Worm (Caenorhabditis elegans): ENCODE results near the gene sphk-1.

Gene sphk-1

ce11 chrII:8701619-8702350 is at the start of gene sphk-1:
Gene sphk-1 (minus strand): TSS chrII:8701669.
- no peak for TF ChIP-seq let-607 (tag; optimal IDR thresholded peaks at IDR 0.05)
- no peak for TF ChIP-seq snpc-1.3 (tag; optimal IDR thresholded peaks at IDR 0.05; ENCODE audit: insufficient read depth)
- no peak for TF ChIP-seq ztf-3 (GFP tag; optimal IDR thresholded peaks at IDR 0.05)
- no peak for TF ChIP-seq ceh-91 (GFP tag; IDR thresholded peaks at IDR 0.05)
- TF ChIP-seq lir-1 (GFP tag; conservative IDR thresholded peaks at IDR 0.05), result no peak
- TF ChIP-seq rcor-1 (GFP tag; IDR thresholded peaks at IDR 0.05), result no peak
- no peak for TF ChIP-seq mcd-1 (GFP tag; IDR thresholded peaks at IDR 0.05)

- TF ChIP-seq K11D2.4 (GFP tag; IDR thresholded peaks at IDR 0.05) (no peak), rpc-1 (optimal IDR thresholded peaks at IDR 0.05) (no peak), rpc-1 (tag; optimal IDR thresholded peaks at IDR 0.05) (no peak), nfyb-1 (GFP tag; IDR thresholded peaks at IDR 0.05) (no peak), C06A6.2 (GFP tag; conservative IDR thresholded peaks at IDR 0.05) (no peak), snpc-1.1 (tag; optimal IDR thresholded peaks at IDR 0.05; ENCODE audit: insufficient read depth) (no peak), Y95B8A.8 (GFP tag; IDR thresholded peaks at IDR 0.05) (no peak), B0019.2 (GFP tag; conservative IDR thresholded peaks at IDR 0.05) (no peak), ztf-22 (GFP tag; optimal IDR thresholded peaks at IDR 0.05) (no peak), ceh-79 (tag; optimal IDR thresholded peaks at IDR 0.05) (no peak), F49E8.2 (tag; optimal IDR thresholded peaks at IDR 0.05; ENCODE audit: insufficient read depth) (no peak)
Observed at ce11 chrII:8751042-8751441, 49.6 kb upstream of the sphk-1 start.

- TF ChIP-seq lin-35 (GFP tag; optimal IDR thresholded peaks at IDR 0.05) (no peak), dox-1 (GFP tag; IDR thresholded peaks at IDR 0.05) (no peak), hrde-1 (tag; optimal IDR thresholded peaks at IDR 0.05; ENCODE audit: borderline replicate concordance) (no peak)
Observed at ce11 chrII:8750056-8750455, 48.6 kb upstream of the sphk-1 start.

ce11 chrII:8749084-8749483 is 47.6 kb upstream of the sphk-1 start:
- no peak for TF ChIP-seq aptf-3 (GFP tag; IDR thresholded peaks at IDR 0.05)
- no peak for TF ChIP-seq egl-44 (GFP tag; IDR thresholded peaks at IDR 0.05)
- TF ChIP-seq cebp-1 (GFP tag; IDR thresholded peaks at IDR 0.05), result no peak
- no peak for TF ChIP-seq cebp-1 (tag; optimal IDR thresholded peaks at IDR 0.05)
- no peak for TF ChIP-seq hlh-12 (tag; optimal IDR thresholded peaks at IDR 0.05)
- TF ChIP-seq snpc-1.1 (tag; optimal IDR thresholded peaks at IDR 0.05; ENCODE audit: insufficient read depth), result no peak
- no peak for TF ChIP-seq nhr-179 (tag; optimal IDR thresholded peaks at IDR 0.05)
- no peak for TF ChIP-seq dpl-1 (GFP tag; optimal IDR thresholded peaks at IDR 0.05)
- no peak for TF ChIP-seq rec-8 (tag; optimal IDR thresholded peaks at IDR 0.05)
- TF ChIP-seq attf-6 (GFP tag; IDR thresholded peaks at IDR 0.05), result no peak
- TF ChIP-seq aptf-2 (GFP tag; conservative IDR thresholded peaks at IDR 0.05), result no peak
- TF ChIP-seq bed-1 (GFP tag; IDR thresholded peaks at IDR 0.05), result no peak
- no peak for TF ChIP-seq B0336.3 (GFP tag; IDR thresholded peaks at IDR 0.05)
- no peak for TF ChIP-seq die-1 (tag; optimal IDR thresholded peaks at IDR 0.05)
